Worm (Caenorhabditis elegans): Measurements from ENCODE around the gene ZK892.5.

The ZK892.5 gene

ce11 chrII:10021749-10022148 is 13.7 kb downstream of the ZK892.5 start:
- TF ChIP-seq ceh-28 (tag; optimal IDR thresholded peaks at IDR 0.05) (no peak), ztf-11 (tag; optimal IDR thresholded peaks at IDR 0.05) (no peak), T20F7.1 (GFP tag; optimal IDR thresholded peaks at IDR 0.05) (no peak), nhr-111 (GFP tag; optimal IDR thresholded peaks at IDR 0.05) (no peak), ces-1 (GFP tag; optimal IDR thresholded peaks at IDR 0.05) (peak; percentile 9), daf-12 (tag; optimal IDR thresholded peaks at IDR 0.05) (no peak), F44E2.7 (GFP tag; IDR thresholded peaks at IDR 0.05) (no peak), madf-9 (GFP tag; conservative IDR thresholded peaks at IDR 0.05) (no peak), lir-3 (tag; optimal IDR thresholded peaks at IDR 0.05) (no peak), fkh-10 (GFP tag; optimal IDR thresholded peaks at IDR 0.05) (peak; percentile 44), dpl-1 (GFP tag; optimal IDR thresholded peaks at IDR 0.05) (no peak), ztf-7 (tag; optimal IDR thresholded peaks at IDR 0.05) (no peak), lin-29 (GFP tag; IDR thresholded peaks at IDR 0.05) (no peak), snpc-4 (tag; optimal IDR thresholded peaks at IDR 0.05) (no peak), nhr-76 (tag; optimal IDR thresholded peaks at IDR 0.05) (no peak), ceh-82 (tag; optimal IDR thresholded peaks at IDR 0.05) (no peak)

ce11 chrII:10025059-10025458 is 17.0 kb downstream of the ZK892.5 start:
- no peak for TF ChIP-seq lin-1 (GFP tag; IDR thresholded peaks at IDR 0.05)
- no peak for TF ChIP-seq egl-43 (GFP tag; IDR thresholded peaks at IDR 0.05)
- no peak for TF ChIP-seq T26A8.4 (GFP tag; IDR thresholded peaks at IDR 0.05)
- no peak for TF ChIP-seq pqm-1 (tag; optimal IDR thresholded peaks at IDR 0.05)
- no peak for TF ChIP-seq arid-1 (GFP tag; conservative IDR thresholded peaks at IDR 0.05)
- no peak for TF ChIP-seq zag-1 (tag; optimal IDR thresholded peaks at IDR 0.05)
- TF ChIP-seq dpl-1 (GFP tag; optimal IDR thresholded peaks at IDR 0.05) = no peak
- peak; percentile 45 for TF ChIP-seq aha-1 (tag)
- TF ChIP-seq fkh-10 (GFP tag; optimal IDR thresholded peaks at IDR 0.05) = no peak
- peak in 1 of 2 experiments; percentile 13 for TF ChIP-seq unc-62 (GFP tag; optimal IDR thresholded peaks at IDR 0.05 in 1 of 2)
- no peak for TF ChIP-seq unc-62 (tag; optimal IDR thresholded peaks at IDR 0.05)
- no peak for TF ChIP-seq nhr-6 (tag; optimal IDR thresholded peaks at IDR 0.05)
- TF ChIP-seq nhr-11 (tag; optimal IDR thresholded peaks at IDR 0.05) = peak; percentile 25
- no peak for TF ChIP-seq skn-1 (tag; optimal IDR thresholded peaks at IDR 0.05)
- no peak for TF ChIP-seq jun-1 (tag; optimal IDR thresholded peaks at IDR 0.05)
- TF ChIP-seq cey-2 (tag; optimal IDR thresholded peaks at IDR 0.05; ENCODE audit: borderline replicate concordance, insufficient read depth) = no peak
- no peak for TF ChIP-seq Y105C5A.15 (GFP tag; IDR thresholded peaks at IDR 0.05)
- no peak for TF ChIP-seq lin-39 (tag; optimal IDR thresholded peaks at IDR 0.05)
- TF ChIP-seq rbr-2 (tag; optimal IDR thresholded peaks at IDR 0.05) = no peak
- TF ChIP-seq Y75B8A.6 (GFP tag; IDR thresholded peaks at IDR 0.05) = no peak

ce11 chrII:10028195-10028594 is 20.2 kb downstream of the ZK892.5 start, which contains the start of gene F52H3.6:
Gene F52H3.6 (minus strand): TSS chrII:10028422.
- TF ChIP-seq rbr-2 (tag; optimal IDR thresholded peaks at IDR 0.05) (no peak), dmd-6 (GFP tag; IDR thresholded peaks at IDR 0.05) (0 out of 2 replicates have a peak, but pooled peaks have one; percentile 6), jun-1 (tag; optimal IDR thresholded peaks at IDR 0.05) (no peak), T20F7.1 (GFP tag; optimal IDR thresholded peaks at IDR 0.05) (no peak), hlh-11 (tag; optimal IDR thresholded peaks at IDR 0.05) (peak; percentile 55), daf-16 (GFP tag; optimal IDR thresholded peaks at IDR 0.05) (no peak), daf-16 (tag; optimal IDR thresholded peaks at IDR 0.05) (peak; percentile 97), ceh-82 (tag; optimal IDR thresholded peaks at IDR 0.05) (no peak), hif-1 (tag; optimal IDR thresholded peaks at IDR 0.05) (peak in 1 of 2 experiments; percentile 21), pha-4 (GFP tag; IDR thresholded peaks at IDR 0.05) (no peak), pha-4 (tag; optimal IDR thresholded peaks at IDR 0.05) (peak; percentile 17), dve-1 (tag; optimal IDR thresholded peaks at IDR 0.05; ENCODE audit: insufficient read depth) (peak; percentile 57), mxl-3 (GFP tag; optimal IDR thresholded peaks at IDR 0.05) (no peak), hlh-30 (tag; optimal IDR thresholded peaks at IDR 0.05; ENCODE audit: insufficient read depth) (peak; percentile 54), nhr-28 (tag; optimal IDR thresholded peaks at IDR 0.05) (peak; percentile 9), ceh-20 (GFP tag; IDR thresholded peaks at IDR 0.05) (no peak), nhr-77 (tag; optimal IDR thresholded peaks at IDR 0.05) (peak; percentile 55)

Measured in whole organism, L4 larva.